Fruit fly (Drosophila melanogaster) whole organism, embryonic: ENCODE measurements around the gene Cyp9f2.
A peak's percentile ranks its signal among the peaks of the same experiment; 100 is the strongest.

ENCODE experiments used
- CG11247 ChIP-seq: fragments of 200-800 bp; sonication (Bioruptor generic); IDR thresholded peaks from 2 replicates; pipeline ENCODE4 v1.3.6; 2022; ENCODE audit warnings: missing biosample characterization, missing genetic modification characterization
- CG11504 ChIP-seq: fragments of 200-800 bp; sonication (Bioruptor generic); optimal IDR thresholded peaks from 3 replicates; lab custom pipeline; 2019; ENCODE audit warnings: missing biosample characterization, mild to moderate bottlenecking, missing genetic modification characterization, moderate library complexity
- CG12659 ChIP-seq: fragments of 200-800 bp; sonication (Bioruptor generic); optimal IDR thresholded peaks from 3 replicates; lab custom pipeline; 2017; ENCODE audit warnings: mild to moderate bottlenecking, missing biosample characterization, missing genetic modification reagents, missing genetic modification characterization
- CG12744 ChIP-seq: fragments of 200-800 bp; sonication (Bioruptor generic); optimal IDR thresholded peaks from 2 replicates; lab custom pipeline; 2016; ENCODE audit warnings: missing biosample characterization, missing genetic modification characterization
- CG13424 ChIP-seq: fragments of 200-800 bp; sonication (Bioruptor generic); optimal IDR thresholded peaks from 2 replicates; lab custom pipeline; 2019; ENCODE audit warnings: missing biosample characterization, mild to moderate bottlenecking, missing genetic modification characterization, moderate library complexity
- CG17359 ChIP-seq: fragments of 200-800 bp; sonication (Bioruptor generic); optimal IDR thresholded peaks from 3 replicates; lab custom pipeline; 2018; ENCODE audit warnings: missing biosample characterization, mild to moderate bottlenecking, missing genetic modification characterization, moderate library complexity
- CG17361 ChIP-seq: fragments of 200-800 bp; sonication (Bioruptor generic); IDR thresholded peaks from 3 replicates; pipeline ENCODE4 v1.3.6; 2022; ENCODE audit warnings: missing biosample characterization, missing genetic modification characterization
- CG1832 ChIP-seq: fragments of 200-800 bp; sonication (Bioruptor generic); optimal IDR thresholded peaks from 2 replicates; lab custom pipeline; 2017; ENCODE audit warnings: missing biosample characterization, mild to moderate bottlenecking, missing genetic modification characterization, inconsistent platforms
- CG2129 ChIP-seq: fragments of 200-800 bp; sonication (Bioruptor generic); IDR thresholded peaks from 2 replicates; pipeline ENCODE4 v1.3.6; 2022; ENCODE audit warnings: missing biosample characterization, missing genetic modification characterization; ENCODE audit not compliant: partially characterized antibody
- CG2712 ChIP-seq: fragments of 200-800 bp; optimal IDR thresholded peaks from 3 replicates; lab custom pipeline; 2019; ENCODE audit warnings: missing biosample characterization, mild to moderate bottlenecking, missing genetic modification characterization, moderate library complexity
- CG30403 ChIP-seq: fragments of 200-800 bp; sonication (Bioruptor generic); optimal IDR thresholded peaks from 3 replicates; lab custom pipeline; 2016; ENCODE audit warnings: missing biosample characterization, missing genetic modification characterization
- CG31365 ChIP-seq: fragments of 200-800 bp; sonication (Bioruptor generic); optimal IDR thresholded peaks from 2 replicates; lab custom pipeline; 2018; ENCODE audit warnings: missing biosample characterization, mild to moderate bottlenecking, missing genetic modification characterization
- CG3281 ChIP-seq: fragments of 200-800 bp; sonication (Bioruptor generic); optimal IDR thresholded peaks from 3 replicates; lab custom pipeline; 2017; ENCODE audit warnings: missing biosample characterization, mild to moderate bottlenecking, missing genetic modification characterization
- CG3847 ChIP-seq: fragments of 200-800 bp; sonication (Bioruptor generic); IDR thresholded peaks from 2 replicates; pipeline ENCODE4 v1.3.6; 2022; ENCODE audit warnings: missing biosample characterization, missing genetic modification characterization
- CG4360 ChIP-seq: fragments of 200-800 bp; sonication (Bioruptor generic); IDR thresholded peaks from 2 replicates; pipeline ENCODE4 v1.3.6; 2022; ENCODE audit warnings: missing biosample characterization, missing genetic modification characterization
- CG6175 ChIP-seq: fragments of 200-800 bp; sonication (Bioruptor generic); IDR thresholded peaks from 3 replicates; pipeline ENCODE4 v1.3.6; 2022; ENCODE audit warnings: missing biosample characterization, missing genetic modification characterization
- CG6813 ChIP-seq: fragments of 200-800 bp; sonication (Bioruptor generic); optimal IDR thresholded peaks from 2 replicates; lab custom pipeline; 2017; ENCODE audit warnings: missing biosample characterization, missing genetic modification characterization, mild to moderate bottlenecking, moderate library complexity, missing genetic modification reagents
- CG7839 ChIP-seq: fragments of 200-800 bp; sonication (Bioruptor generic); optimal IDR thresholded peaks from 3 replicates; lab custom pipeline; 2018; ENCODE audit warnings: missing biosample characterization, mild to moderate bottlenecking, missing genetic modification characterization, moderate library complexity
- CG7987 ChIP-seq: fragments of 200-800 bp; sonication (Bioruptor generic); optimal IDR thresholded peaks from 2 replicates; lab custom pipeline; 2018; ENCODE audit warnings: missing biosample characterization, mild to moderate bottlenecking, missing genetic modification characterization, moderate library complexity
- CG9215 ChIP-seq: fragments of 200-800 bp; sonication (Bioruptor generic); IDR thresholded peaks from 2 replicates; pipeline ENCODE4 v1.3.6; 2022; ENCODE audit warnings: missing biosample characterization, missing genetic modification characterization
- CG9609 ChIP-seq: fragments of 200-800 bp; sonication (Bioruptor generic); optimal IDR thresholded peaks from 3 replicates; lab custom pipeline; 2016; ENCODE audit warnings: missing biosample characterization, missing genetic modification characterization
- Dbx ChIP-seq: fragments of 200-800 bp; sonication (Bioruptor generic); IDR thresholded peaks from 3 replicates; pipeline ENCODE4 v1.3.6; 2022; ENCODE audit warnings: missing biosample characterization, missing genetic modification characterization
- Dek ChIP-seq: fragments of 200-800 bp; sonication (Bioruptor generic); optimal IDR thresholded peaks from 3 replicates; lab custom pipeline; 2019; ENCODE audit warnings: missing biosample characterization, mild to moderate bottlenecking, missing genetic modification characterization, moderate library complexity
- Dll ChIP-seq: fragments of 200-800 bp; sonication (Bioruptor generic); IDR thresholded peaks from 4 replicates; pipeline ENCODE4 v1.3.6; 2022; ENCODE audit warnings: missing biosample characterization, missing genetic modification characterization; ENCODE audit not compliant: partially characterized antibody
- Doc2 ChIP-seq: fragments of 200-800 bp; sonication (Bioruptor generic); IDR thresholded peaks from 2 replicates; pipeline ENCODE4 v1.3.6; 2022; ENCODE audit warnings: missing biosample characterization, missing genetic modification characterization
- Fer2 ChIP-seq: fragments of 200-800 bp; sonication (Bioruptor generic); optimal IDR thresholded peaks from 2 replicates; lab custom pipeline; 2018; ENCODE audit warnings: missing biosample characterization, mild to moderate bottlenecking, missing genetic modification characterization, moderate library complexity
- HLH3B ChIP-seq: fragments of 200-800 bp; sonication (Bioruptor generic); IDR thresholded peaks from 2 replicates; pipeline ENCODE4 v1.3.6; 2022; ENCODE audit warnings: missing biosample characterization, missing genetic modification characterization
- Hmr ChIP-seq: fragments of 200-800 bp; sonication (Bioruptor generic); optimal IDR thresholded peaks from 3 replicates; lab custom pipeline; 2017; ENCODE audit warnings: mild to moderate bottlenecking, missing biosample characterization, missing genetic modification reagents, missing genetic modification characterization
- Hmx ChIP-seq: fragments of 200-800 bp; sonication (Bioruptor generic); optimal IDR thresholded peaks from 2 replicates; lab custom pipeline; 2016; ENCODE audit warnings: missing biosample characterization, missing genetic modification characterization
- Ptx1 ChIP-seq: fragments of 200-800 bp; sonication (Bioruptor generic); IDR thresholded peaks from 2 replicates; pipeline ENCODE4 v1.3.6; 2022; ENCODE audit warnings: missing biosample characterization, missing genetic modification characterization
- Sox100B ChIP-seq: fragments of 200-800 bp; sonication (Bioruptor generic); optimal IDR thresholded peaks from 3 replicates; lab custom pipeline; 2018; ENCODE audit warnings: missing biosample characterization, mild to moderate bottlenecking, missing genetic modification characterization
- Usf ChIP-seq: fragments of 200-800 bp; sonication (Bioruptor generic); optimal IDR thresholded peaks from 2 replicates; lab custom pipeline; 2017; ENCODE audit warnings: missing genotype, missing biosample characterization, missing genetic modification characterization
- ap ChIP-seq: fragments of 200-800 bp; sonication (Bioruptor generic); IDR thresholded peaks from 2 replicates; pipeline ENCODE4 v1.3.6; 2022; ENCODE audit warnings: missing biosample characterization, missing genetic modification characterization
- ash1 ChIP-seq: fragments of 200-800 bp; sonication (Bioruptor generic); optimal IDR thresholded peaks from 2 replicates; lab custom pipeline; 2018; ENCODE audit warnings: missing biosample characterization, mild to moderate bottlenecking, missing genetic modification characterization
- bcd ChIP-seq: fragments of 200-800 bp; sonication (Bioruptor generic); optimal IDR thresholded peaks from 2 replicates; lab custom pipeline; 2017; ENCODE audit warnings: missing biosample characterization, mild to moderate bottlenecking, missing genetic modification characterization
- cg ChIP-seq: fragments of 200-800 bp; sonication (Bioruptor generic); optimal IDR thresholded peaks from 3 replicates; lab custom pipeline; 2019; ENCODE audit warnings: missing biosample characterization, mild to moderate bottlenecking, missing genetic modification characterization, moderate library complexity
- grau ChIP-seq: fragments of 200-800 bp; optimal IDR thresholded peaks from 3 replicates; lab custom pipeline; 2019; ENCODE audit warnings: missing biosample characterization, mild to moderate bottlenecking, missing genetic modification characterization, moderate library complexity
- hb ChIP-seq: fragments of 200-800 bp; sonication (Bioruptor generic); IDR thresholded peaks from 3 replicates; pipeline ENCODE4 v1.3.6; 2022; ENCODE audit warnings: missing biosample characterization, missing genetic modification characterization; ENCODE audit not compliant: partially characterized antibody
- hth ChIP-seq: fragments of >200 bp; optimal IDR thresholded peaks from 2 replicates; lab custom pipeline; 2017; ENCODE audit warnings: inconsistent platforms
- lab ChIP-seq: fragments of 200-800 bp; sonication (Bioruptor generic); optimal IDR thresholded peaks from 3 replicates; lab custom pipeline; 2017; ENCODE audit warnings: missing biosample characterization, missing genetic modification characterization, mild to moderate bottlenecking, moderate library complexity, missing genetic modification reagents
- lilli ChIP-seq: fragments of 200-800 bp; sonication (Bioruptor generic); optimal IDR thresholded peaks from 3 replicates; lab custom pipeline; 2016; ENCODE audit warnings: missing biosample characterization, missing genetic modification characterization
- mam ChIP-seq: fragments of 200-800 bp; sonication (Bioruptor generic); optimal IDR thresholded peaks from 3 replicates; lab custom pipeline; 2016; ENCODE audit warnings: missing biosample characterization, missing genetic modification characterization
- org-1 ChIP-seq: fragments of 200-800 bp; sonication (Bioruptor generic); optimal IDR thresholded peaks from 2 replicates; lab custom pipeline; 2017; ENCODE audit warnings: missing biosample characterization, missing genetic modification characterization
- pb ChIP-seq: fragments of 200-800 bp; sonication (Bioruptor generic); optimal IDR thresholded peaks from 3 replicates; lab custom pipeline; 2016; ENCODE audit warnings: missing biosample characterization, missing genetic modification characterization
- so ChIP-seq: fragments of 200-800 bp; sonication (Bioruptor generic); IDR thresholded peaks from 3 replicates; pipeline ENCODE4 v1.3.6; 2022; ENCODE audit warnings: missing biosample characterization, missing genetic modification characterization
- tap ChIP-seq: fragments of 200-800 bp; optimal IDR thresholded peaks from 3 replicates; lab custom pipeline; 2019; ENCODE audit warnings: missing biosample characterization, mild to moderate bottlenecking, missing genetic modification characterization, moderate library complexity
- tin ChIP-seq: fragments of 200-800 bp; sonication (Bioruptor generic); optimal IDR thresholded peaks from 3 replicates; lab custom pipeline; 2016; ENCODE audit warnings: missing biosample characterization, missing genetic modification characterization
- zfh2 ChIP-seq: fragments of 200-800 bp; sonication (Bioruptor generic); optimal IDR thresholded peaks from 2 replicates; lab custom pipeline; 2016; ENCODE audit warnings: missing biosample characterization, missing genetic modification characterization

Gene Cyp9f2

dm6 chr3R:12442601-12443533 is 37.0 kb upstream of the Cyp9f2 start (continued):
- TF ChIP-seq CG3281 (GFP tag; lab: Kevin White, UChicago) = peak; percentile 61
- TF ChIP-seq org-1 = peak; percentile 3
- peak; percentile 54 for TF ChIP-seq CG30403 (GFP tag; lab: Kevin White, UChicago)
- peak; percentile 49 for TF ChIP-seq Hmr (GFP tag; lab: Kevin White, UChicago)
- peak; percentile 12 for TF ChIP-seq tap (tag; lab: Kevin White, UChicago)
- TF ChIP-seq pb (GFP tag; lab: Kevin White, UChicago) = no peak
- TF ChIP-seq CG4360 = no peak
- TF ChIP-seq CG13424 (tag; lab: Kevin White, UChicago) = peak; percentile 53
- peak; percentile 24; the same call in 1 of the 3 replicates for TF ChIP-seq Dbx
- no peak for TF ChIP-seq Doc2 (GFP tag; lab: Robert Waterston, UW)
- peak; percentile 58 for TF ChIP-seq CG11504 (tag; lab: Kevin White, UChicago)
- 0 out of 3 replicates have a peak, but pooled peaks have one; percentile 7 for TF ChIP-seq CG17361 (GFP tag; lab: Robert Waterston, UW)
- TF ChIP-seq CG12659 (GFP tag; lab: Kevin White, UChicago) = peak; percentile 43
- TF ChIP-seq zfh2 (GFP tag; lab: Kevin White, UChicago) = peak; percentile 21
- no peak for TF ChIP-seq CG11247 (GFP tag; lab: Robert Waterston, UW)
- peak; percentile 33 for TF ChIP-seq Usf (GFP tag; lab: Kevin White, UChicago)
- TF ChIP-seq grau = peak; percentile 64
- peak; percentile 8; the same call in 1 of the 2 replicates for TF ChIP-seq CG3847 (GFP tag; lab: Robert Waterston, UW)
- TF ChIP-seq bcd (GFP tag; lab: Kevin White, UChicago) = peak; percentile 13
- no peak for TF ChIP-seq Dll (GFP tag; lab: Robert Waterston, UW)
- peak; percentile 12 for TF ChIP-seq Dek (tag; lab: Kevin White, UChicago)
- TF ChIP-seq CG7839 (tag; lab: Kevin White, UChicago) = peak; percentile 47
- TF ChIP-seq CG2129 (GFP tag; lab: Robert Waterston, UW) = no peak
- TF ChIP-seq mam = peak; percentile 17
- peak; percentile 99 for TF ChIP-seq CG7987 (GFP tag; lab: Kevin White, UChicago)
- no peak for TF ChIP-seq tin (GFP tag; lab: Kevin White, UChicago)
- no peak for TF ChIP-seq ash1 (GFP tag; lab: Kevin White, UChicago)
- no peak for TF ChIP-seq CG31365 (tag; lab: Kevin White, UChicago)
- no peak for TF ChIP-seq hth (lab: Kevin White, UChicago)
- peak; percentile 24 for TF ChIP-seq CG1832
- peak; percentile 29; the same call in 1 of the 2 replicates for TF ChIP-seq Ptx1 (GFP tag; lab: Robert Waterston, UW)
- TF ChIP-seq ap = no peak
- TF ChIP-seq so = peak; percentile 7; the same call in 1 of the 3 replicates
- TF ChIP-seq CG9215 (GFP tag; lab: Robert Waterston, UW) = peak; percentile 61
- peak; percentile 17 for TF ChIP-seq Sox100B (GFP tag; lab: Kevin White, UChicago)
- TF ChIP-seq cg (GFP tag; lab: Kevin White, UChicago) = peak; percentile 9
- peak; percentile 25 for TF ChIP-seq CG17359 (tag; lab: Kevin White, UChicago)
- TF ChIP-seq HLH3B = no peak
- TF ChIP-seq hb (GFP tag; lab: Robert Waterston, UW) = no peak
- peak; percentile 53 for TF ChIP-seq Fer2 (tag; lab: Kevin White, UChicago)
- TF ChIP-seq CG6175 = no peak
- TF ChIP-seq CG6813 (GFP tag; lab: Kevin White, UChicago) = peak; percentile 6
- no peak for TF ChIP-seq CG12744 (GFP tag; lab: Kevin White, UChicago)
- no peak for TF ChIP-seq CG9609
- TF ChIP-seq CG2712 = peak; percentile 23
- peak; percentile 47 for TF ChIP-seq lab (GFP tag; lab: Kevin White, UChicago)
- peak; percentile 56 for TF ChIP-seq lilli
- peak; percentile 9 for TF ChIP-seq Hmx (GFP tag; lab: Kevin White, UChicago)
